Worm (Caenorhabditis elegans) whole organism, L2 larva: ENCODE measurements around the gene tftc-3.

Experiments
- R02D3.7 ChIP-seq: fragments of 150-350 bp; optimal IDR thresholded peaks from 2 replicates; lab custom pipeline; 2014; ENCODE audit warnings: missing biosample characterization, missing genetic modification characterization
- ceh-16 ChIP-seq: fragments of 150-350 bp; optimal IDR thresholded peaks from 2 replicates; lab custom pipeline; 2014; ENCODE audit warnings: missing biosample characterization, missing genetic modification characterization
- egl-27 ChIP-seq: sonication (generic microtip); optimal IDR thresholded peaks from 3 replicates; lab custom pipeline; 2017; ENCODE audit warnings: missing biosample characterization, missing genetic modification reagents, missing genetic modification characterization
- mab-5 ChIP-seq: fragments of 150-350 bp; optimal IDR thresholded peaks from 2 replicates; lab custom pipeline; 2014; ENCODE audit warnings: missing biosample characterization, missing genetic modification characterization
- nhr-23 ChIP-seq: fragments of 150-350 bp; optimal IDR thresholded peaks from 2 replicates; lab custom pipeline; 2014; ENCODE audit warnings: missing biosample characterization, missing genetic modification reagents, missing genetic modification characterization
- zag-1 ChIP-seq: fragments of 150-350 bp; optimal IDR thresholded peaks from 2 replicates; lab custom pipeline; 2014; ENCODE audit warnings: missing biosample characterization, missing genetic modification characterization
- ztf-4 ChIP-seq: fragments of 150-350 bp; optimal IDR thresholded peaks from 2 replicates; lab custom pipeline; 2014; ENCODE audit warnings: missing biosample characterization, missing genetic modification characterization

DNA sequence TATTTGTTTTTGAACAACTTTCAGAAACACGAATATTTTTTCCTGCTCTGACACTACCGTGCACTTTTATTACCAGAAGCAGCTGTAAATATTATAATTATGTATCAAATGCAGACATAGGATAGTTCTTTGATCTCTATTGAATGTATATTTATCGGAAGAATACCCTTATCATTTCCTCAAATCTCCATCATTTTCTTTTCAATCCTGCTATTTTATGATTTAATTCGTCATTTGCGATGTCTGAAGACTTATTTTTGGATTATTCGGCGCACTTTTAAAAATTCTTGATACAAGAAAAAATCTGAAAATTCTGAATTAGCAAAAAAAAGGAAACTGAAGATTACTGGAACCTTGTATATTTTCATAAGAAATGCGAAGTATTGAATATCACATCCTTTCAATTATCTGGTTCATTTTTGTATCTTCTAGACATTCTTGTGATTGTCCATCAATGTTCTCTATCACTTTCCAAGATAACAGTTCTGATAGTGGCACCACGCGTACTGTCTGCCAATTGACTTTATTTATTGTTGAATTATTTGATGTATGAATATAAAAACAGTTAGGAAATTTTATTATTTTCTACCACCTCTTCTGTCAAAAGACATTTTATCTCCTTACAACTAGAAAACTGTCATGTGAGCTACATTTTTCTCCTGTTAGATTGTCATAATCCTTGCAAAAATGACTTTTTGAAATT is 34.0 kb upstream of the tftc-3 start:
- TF ChIP-seq ceh-16 (tag; lab: Kevin White, UChicago) (no peak), R02D3.7 (tag; lab: Kevin White, UChicago) (no peak), nhr-23 (tag; lab: Kevin White, UChicago) (no peak), egl-27 (tag; lab: Kevin White, UChicago) (no peak), zag-1 (no peak), mab-5 (tag; lab: Kevin White, UChicago) (no peak), ztf-4 (no peak)
